Worm (Caenorhabditis elegans): ENCODE measurements around the gene C08B6.8.

DNA sequence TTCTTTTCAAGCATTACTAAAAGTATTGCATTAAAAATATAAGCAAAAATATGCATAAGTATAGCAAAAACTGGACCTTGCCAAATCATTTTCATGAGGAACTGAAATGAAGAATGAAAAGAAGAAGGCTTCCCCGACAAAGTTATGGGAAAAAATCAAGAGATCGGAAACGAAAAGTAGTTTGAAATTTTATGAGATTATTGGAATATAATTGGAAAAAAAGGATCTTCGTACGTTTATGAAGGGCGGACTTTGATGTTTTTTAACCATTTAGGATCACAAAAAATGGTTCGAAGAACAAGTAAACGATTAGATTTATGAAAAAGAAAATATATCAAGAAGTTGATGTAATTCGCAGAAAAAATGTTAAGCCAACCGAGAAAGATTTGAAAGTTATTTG lies 13.5 kb upstream of the C08B6.8 start, which contains the start of gene srxa-18:
- TF ChIP-seq unc-62 (GFP tag; optimal IDR thresholded peaks at IDR 0.05) (no peak), lsy-2 (tag; optimal IDR thresholded peaks at IDR 0.05) (no peak), elt-2 (tag; optimal IDR thresholded peaks at IDR 0.05) (no peak), xbp-1 (tag; optimal IDR thresholded peaks at IDR 0.05) (no peak), dpl-1 (GFP tag; optimal IDR thresholded peaks at IDR 0.05) (no peak), nhr-11 (tag; optimal IDR thresholded peaks at IDR 0.05) (no peak), fos-1 (tag; optimal IDR thresholded peaks at IDR 0.05) (no peak), mef-2 (tag; optimal IDR thresholded peaks at IDR 0.05) (no peak), nhr-77 (tag; optimal IDR thresholded peaks at IDR 0.05) (no peak), unc-130 (tag; optimal IDR thresholded peaks at IDR 0.05) (no peak)

Measured in whole organism, L1 larva.